Worm (Caenorhabditis elegans) whole organism, L2 larva: Measurements from ENCODE around the gene fbxa-94.

Source experiments
- ama-1 ChIP-seq: fragments of 150-350 bp; optimal IDR thresholded peaks from 2 replicates; lab custom pipeline; 2018; ENCODE audit warnings: inconsistent platforms
- elt-1 ChIP-seq: fragments of 150-350 bp; optimal IDR thresholded peaks from 2 replicates; lab custom pipeline; 2014; ENCODE audit warnings: missing biosample characterization, missing genetic modification characterization
- nhr-10 ChIP-seq: sonication (generic microtip); optimal IDR thresholded peaks from 2 replicates; lab custom pipeline; 2017; ENCODE audit warnings: missing biosample characterization, missing genetic modification characterization
- nhr-25 ChIP-seq: fragments of 150-350 bp; sonication (generic microtip); optimal IDR thresholded peaks from 3 replicates; lab custom pipeline; 2014; ENCODE audit warnings: missing biosample characterization, missing genetic modification characterization
- skn-1 ChIP-seq: sonication (generic microtip); optimal IDR thresholded peaks from 2 replicates; lab custom pipeline; 2017; ENCODE audit warnings: missing biosample characterization, missing genetic modification characterization
- sma-3 ChIP-seq: sonication (generic microtip); optimal IDR thresholded peaks from 2 replicates; lab custom pipeline; 2016; ENCODE audit warnings: missing genetic modification reagents, missing genetic modification characterization, missing compliant biosample characterization
- unc-62 ChIP-seq: fragments of 150-350 bp; optimal IDR thresholded peaks from 2 replicates; lab custom pipeline; 2014; ENCODE audit warnings: missing biosample characterization, missing genetic modification reagents, missing genetic modification characterization
- zag-1 ChIP-seq: fragments of 150-350 bp; optimal IDR thresholded peaks from 2 replicates; lab custom pipeline; 2014; ENCODE audit warnings: missing biosample characterization, missing genetic modification characterization

DNA sequence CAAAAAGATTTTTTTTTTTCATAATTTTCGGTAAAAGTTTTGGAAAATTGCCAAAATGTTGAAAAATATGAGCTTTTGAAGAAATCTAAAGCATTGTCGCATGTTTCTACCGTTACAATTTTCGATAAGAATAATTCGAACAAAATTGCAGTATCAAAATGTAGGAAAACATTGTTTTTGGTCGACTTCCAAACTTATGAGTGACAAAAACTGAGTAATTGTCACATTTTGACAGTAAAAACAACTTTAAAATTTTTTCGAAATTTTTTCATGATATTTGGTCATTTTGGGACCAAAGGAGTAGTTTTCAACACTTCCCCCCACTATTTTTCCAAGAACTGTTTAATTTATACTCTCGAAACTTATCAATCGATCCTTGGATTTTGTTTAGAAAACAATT is 21.9 kb downstream of the fbxa-94 start, which contains the start of gene fbxa-139:
- TF ChIP-seq nhr-25 (tag; lab: Kevin White, UChicago) = no peak
- no peak for TF ChIP-seq elt-1 (tag; lab: Kevin White, UChicago)
- TF ChIP-seq zag-1 (tag; lab: Kevin White, UChicago) = no peak
- no peak for TF ChIP-seq skn-1 (tag; lab: Kevin White, UChicago)
- TF ChIP-seq unc-62 = no peak
- TF ChIP-seq ama-1 (lab: Kevin White, UChicago) = no peak
- no peak for TF ChIP-seq nhr-10 (tag; lab: Kevin White, UChicago)
- TF ChIP-seq sma-3 (GFP tag; lab: Kevin White, UChicago) = no peak
